Worm (Caenorhabditis elegans) whole organism, midembryonic: Measurements from ENCODE around the gene D1025.1.

ENCODE experiments used
- T22C8.4 ChIP-seq: fragments of 200-800 bp; sonication (Bioruptor generic); IDR thresholded peaks from 2 replicates; pipeline ENCODE4 v1.3.6; 2022; ENCODE audit warnings: missing genetic modification characterization, missing compliant biosample characterization
- cog-1 ChIP-seq: sonication (generic microtip); optimal IDR thresholded peaks from 2 replicates; lab custom pipeline; 2016; ENCODE audit warnings: missing genetic modification characterization, missing compliant biosample characterization
- flt-1 ChIP-seq: fragments of 200-800 bp; sonication (Bioruptor generic); IDR thresholded peaks from 2 replicates; pipeline ENCODE4 v1.3.6; 2022; ENCODE audit warnings: missing genetic modification characterization, missing compliant biosample characterization
- klf-2 ChIP-seq: fragments of 200-800 bp; sonication (Bioruptor generic); conservative IDR thresholded peaks from 2 replicates; pipeline ENCODE4 v1.3.6; 2022; ENCODE audit warnings: missing genetic modification reagents, missing genetic modification characterization, missing compliant biosample characterization
- med-1 ChIP-seq: sonication (generic microtip); optimal IDR thresholded peaks from 2 replicates; lab custom pipeline; 2017; ENCODE audit warnings: missing genetic modification characterization, mild to moderate bottlenecking, missing compliant biosample characterization, antibody characterized with exemption, missing genetic modification reagents; ENCODE audit not compliant: insufficient read depth
- ref-1 ChIP-seq: fragments of 200-800 bp; sonication (Bioruptor generic); conservative IDR thresholded peaks from 2 replicates; pipeline ENCODE4 v1.3.6; 2022; ENCODE audit warnings: missing genetic modification reagents, missing genetic modification characterization, missing compliant biosample characterization
- tab-1 ChIP-seq: fragments of 200-800 bp; sonication (Bioruptor generic); IDR thresholded peaks from 2 replicates; pipeline ENCODE4 v1.3.6; 2022; ENCODE audit warnings: missing genetic modification characterization, missing compliant biosample characterization
- ztf-23 ChIP-seq: fragments of 200-800 bp; sonication (Bioruptor generic); IDR thresholded peaks from 2 replicates; pipeline ENCODE4 v1.3.6; 2022; ENCODE audit warnings: missing genetic modification reagents, missing genetic modification characterization, missing compliant biosample characterization
- ztf-29 ChIP-seq: fragments of 200-800 bp; sonication (Bioruptor generic); IDR thresholded peaks from 2 replicates; pipeline ENCODE4 v1.3.6; 2022; ENCODE audit warnings: missing genetic modification reagents, missing genetic modification characterization, missing compliant biosample characterization

D1025.1 gene

DNA sequence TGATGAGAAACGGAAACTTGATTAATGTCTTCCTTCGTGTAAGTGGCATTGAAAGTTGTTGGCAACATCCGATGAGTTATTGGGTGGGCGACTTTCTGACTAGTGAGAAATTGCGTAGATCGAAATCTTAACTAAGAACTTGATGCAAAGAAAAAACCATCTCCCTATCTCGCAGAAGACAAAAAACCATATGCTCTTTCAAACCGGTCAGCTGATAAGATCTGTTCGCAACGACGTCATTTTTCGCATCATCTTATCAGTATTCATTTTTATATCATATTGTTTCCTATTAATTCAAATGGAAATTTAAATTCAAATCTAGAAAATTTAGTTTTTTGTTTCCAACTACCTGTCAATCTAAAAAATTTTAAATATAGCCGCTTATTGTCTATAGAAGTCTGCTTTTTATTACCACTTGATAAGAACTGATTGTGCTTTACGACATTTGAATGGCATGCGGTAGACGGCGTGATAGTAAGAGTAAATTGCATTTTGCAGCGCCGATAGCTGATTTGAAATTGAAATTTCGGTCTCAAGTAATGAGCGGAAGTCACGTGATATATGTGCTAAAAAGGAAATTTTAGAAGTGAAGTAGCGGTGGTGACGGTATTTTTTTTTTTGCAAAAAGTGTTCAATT, 20.0 kb upstream of the D1025.1 start:
- TF ChIP-seq T22C8.4 (GFP tag; lab: Robert Waterston, UW) (no peak), ztf-23 (GFP tag; lab: Robert Waterston, UW) (no peak), ztf-29 (GFP tag; lab: Robert Waterston, UW) (no peak), klf-2 (GFP tag; lab: Robert Waterston, UW) (no peak), med-1 (GFP tag; lab: Kevin White, UChicago) (no peak)

DNA sequence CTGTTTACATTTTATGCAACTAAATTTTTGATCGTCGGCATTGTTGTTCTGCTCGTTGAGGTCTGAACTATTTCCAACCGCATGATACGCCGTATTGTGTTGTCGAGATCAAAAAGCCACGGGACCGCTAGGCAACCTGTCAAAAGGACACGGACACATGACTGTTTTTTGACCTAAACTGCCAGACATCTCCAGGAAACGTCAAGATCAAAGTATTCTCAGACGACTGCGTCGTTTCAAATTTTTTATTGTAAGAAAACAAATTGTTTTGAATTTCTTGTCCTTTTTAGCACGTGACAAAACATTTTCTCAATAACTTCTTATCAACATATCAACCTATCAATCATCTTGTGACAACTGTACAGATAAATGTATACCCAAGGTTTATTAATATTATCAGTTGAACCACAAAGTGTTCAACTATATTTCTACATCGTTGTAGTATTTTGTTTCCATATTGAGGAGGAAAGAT, 18.4 kb upstream of the D1025.1 start:
- TF ChIP-seq flt-1 (GFP tag; lab: Robert Waterston, UW), result no peak

DNA sequence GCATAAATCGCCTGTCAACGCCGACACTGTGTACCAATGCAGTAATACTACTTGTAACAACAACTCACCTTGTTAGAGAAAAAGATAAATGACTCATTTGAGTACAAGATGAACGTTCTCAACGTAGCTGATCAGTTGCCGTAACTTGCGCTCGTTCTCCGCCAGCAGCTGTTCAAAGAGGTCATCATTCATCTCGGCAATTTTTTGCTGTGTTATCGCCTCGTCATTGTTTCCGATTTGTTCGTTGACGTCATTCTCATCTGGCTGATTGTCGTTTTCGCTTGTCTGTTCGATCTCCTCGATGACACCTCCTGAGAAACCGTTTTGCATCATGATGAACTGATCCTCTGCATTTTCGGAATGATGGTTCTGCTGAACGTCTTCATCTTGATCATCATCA, 17.3 kb upstream of the D1025.1 start:
- TF ChIP-seq med-1 (GFP tag; lab: Kevin White, UChicago) (no peak), tab-1 (GFP tag; lab: Robert Waterston, UW) (no peak), ztf-29 (GFP tag; lab: Robert Waterston, UW) (no peak), T22C8.4 (GFP tag; lab: Robert Waterston, UW) (no peak), ref-1 (GFP tag; lab: Robert Waterston, UW) (no peak), cog-1 (tag; lab: Kevin White, UChicago) (no peak)

DNA sequence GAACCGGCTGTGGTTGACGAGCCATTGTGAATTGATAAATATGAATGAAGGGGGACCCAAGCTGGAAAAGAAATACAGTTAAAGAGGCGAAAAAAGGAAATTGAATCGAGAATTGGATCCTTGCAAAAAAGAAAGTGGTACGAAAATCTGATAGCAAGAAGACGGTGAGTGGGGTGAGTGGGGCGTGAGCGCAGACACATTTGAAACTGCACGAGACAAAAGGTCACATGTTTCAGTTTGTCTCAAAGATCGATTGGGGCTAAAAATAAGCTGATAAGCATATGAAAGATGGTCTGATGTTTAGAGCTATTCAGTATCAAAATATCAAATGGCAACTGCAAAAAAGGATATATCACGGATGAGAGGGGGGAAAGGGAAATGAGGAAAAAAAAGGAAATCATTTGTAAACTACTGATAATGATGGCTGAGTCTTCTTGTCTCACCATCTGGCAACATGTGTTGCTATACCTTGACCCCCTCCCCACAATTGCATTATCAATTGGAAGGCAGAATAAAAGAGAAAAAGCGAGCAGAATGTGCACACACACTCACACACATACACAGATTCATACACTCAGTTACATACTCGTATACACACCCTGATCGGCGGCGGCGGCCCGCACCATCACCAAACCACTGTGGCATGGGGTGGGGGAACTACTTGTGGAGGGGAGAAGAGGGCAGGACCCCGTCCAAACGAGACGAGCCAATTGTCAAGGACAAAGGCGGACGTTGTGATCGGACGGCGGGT, 16.6 kb upstream of the D1025.1 start, which contains the start of gene M163.1:
Gene M163.1, minus strand, starts transcription at position 25 of the 751 bp plus-strand sequence.
- TF ChIP-seq med-1 (GFP tag; lab: Kevin White, UChicago), result no peak
- TF ChIP-seq cog-1 (tag; lab: Kevin White, UChicago), result peak; percentile 33
- no peak for TF ChIP-seq T22C8.4 (GFP tag; lab: Robert Waterston, UW)
- TF ChIP-seq klf-2 (GFP tag; lab: Robert Waterston, UW), result no peak
- peak; percentile 73; the same call in 1 of the 2 replicates for TF ChIP-seq flt-1 (GFP tag; lab: Robert Waterston, UW)
- TF ChIP-seq tab-1 (GFP tag; lab: Robert Waterston, UW), result peak; percentile 67; the same call in 1 of the 2 replicates
- TF ChIP-seq ref-1 (GFP tag; lab: Robert Waterston, UW), result no peak
- peak; percentile 45; the same call in 1 of the 2 replicates for TF ChIP-seq ztf-29 (GFP tag; lab: Robert Waterston, UW)
- 0 out of 2 replicates have a peak, but pooled peaks have one; percentile 17 for TF ChIP-seq ztf-23 (GFP tag; lab: Robert Waterston, UW)

DNA sequence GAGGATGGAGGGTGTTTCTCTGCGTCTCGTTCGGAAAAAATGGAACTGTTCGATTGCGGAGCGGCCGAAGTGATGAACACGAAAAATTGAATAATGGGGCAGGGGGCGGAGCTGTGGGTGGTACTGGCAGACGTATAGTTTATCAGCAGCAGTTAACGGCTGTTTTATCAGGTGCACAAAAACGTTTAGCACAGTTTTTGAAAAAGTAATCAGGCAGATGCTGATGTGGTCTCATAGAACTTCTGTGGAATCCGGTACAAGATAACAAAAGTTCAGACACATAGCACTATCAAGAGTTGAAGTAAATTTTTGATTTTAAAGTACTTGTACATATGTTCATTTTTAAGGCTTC, 16.0 kb upstream of the D1025.1 start:
- TF ChIP-seq ztf-29 (GFP tag; lab: Robert Waterston, UW), result no peak

DNA sequence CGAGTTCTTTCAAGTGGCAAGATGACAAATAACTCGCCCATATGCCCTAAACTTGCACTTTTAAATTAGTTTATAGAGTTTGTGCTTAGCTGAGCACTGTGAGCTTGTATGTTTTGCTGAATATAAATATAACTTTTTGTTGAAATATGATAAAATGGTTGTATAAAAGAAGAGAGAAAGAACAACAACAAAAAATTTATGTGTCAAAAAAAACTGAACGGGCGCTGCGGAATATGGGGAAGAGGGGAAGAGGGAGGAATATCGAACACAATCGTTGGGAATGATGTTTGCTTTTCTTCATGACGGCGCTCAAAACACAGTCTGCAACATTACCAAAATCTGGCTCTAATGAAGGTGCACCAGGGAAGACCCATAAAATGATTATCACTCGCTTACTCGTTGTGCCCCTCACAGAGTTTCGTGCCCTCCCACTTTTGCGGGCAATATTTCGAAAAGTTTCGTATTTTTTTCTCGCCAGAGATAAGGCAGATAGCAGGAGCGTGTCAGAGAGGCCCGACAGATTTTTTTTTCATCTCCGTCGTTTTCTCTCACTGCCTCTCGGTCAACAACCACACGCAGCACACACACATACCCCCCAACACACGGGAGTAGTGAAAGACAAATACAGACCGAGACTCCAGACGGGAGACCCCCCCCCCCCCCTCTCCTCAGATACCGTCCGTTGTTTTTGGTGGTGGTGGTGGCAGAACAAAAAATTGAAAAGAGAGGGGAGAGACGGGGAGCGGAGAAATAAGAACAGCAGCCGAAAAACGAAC, 14.8 kb upstream of the D1025.1 start:
- TF ChIP-seq ztf-23 (GFP tag; lab: Robert Waterston, UW) (no peak), flt-1 (GFP tag; lab: Robert Waterston, UW) (peak; percentile 18; the same call in 1 of the 2 replicates)

DNA sequence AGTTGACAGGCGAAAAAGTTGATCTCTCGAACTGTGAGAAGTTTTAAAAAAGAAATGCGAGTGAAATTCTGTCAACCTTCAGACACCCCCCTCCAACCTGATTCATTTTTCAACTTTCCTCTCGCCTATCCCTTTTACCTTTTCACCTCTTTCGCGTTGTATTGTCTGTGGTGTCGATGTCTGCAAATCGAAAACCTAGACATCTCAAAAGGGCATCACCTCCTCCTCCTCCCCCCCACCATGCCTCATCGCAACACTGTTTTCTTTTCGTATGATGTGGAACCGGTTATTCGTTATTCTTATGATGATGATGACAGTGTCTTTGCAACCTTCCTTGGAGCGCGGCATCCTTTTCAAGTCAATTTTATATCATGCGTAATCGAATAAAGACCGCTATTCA, 12.6 kb upstream of the D1025.1 start:
- TF ChIP-seq T22C8.4 (GFP tag; lab: Robert Waterston, UW) (no peak), tab-1 (GFP tag; lab: Robert Waterston, UW) (no peak), klf-2 (GFP tag; lab: Robert Waterston, UW) (no peak), cog-1 (tag; lab: Kevin White, UChicago) (no peak), ztf-29 (GFP tag; lab: Robert Waterston, UW) (no peak), med-1 (GFP tag; lab: Kevin White, UChicago) (no peak), flt-1 (GFP tag; lab: Robert Waterston, UW) (no peak), ref-1 (GFP tag; lab: Robert Waterston, UW) (no peak), ztf-23 (GFP tag; lab: Robert Waterston, UW) (no peak)

DNA sequence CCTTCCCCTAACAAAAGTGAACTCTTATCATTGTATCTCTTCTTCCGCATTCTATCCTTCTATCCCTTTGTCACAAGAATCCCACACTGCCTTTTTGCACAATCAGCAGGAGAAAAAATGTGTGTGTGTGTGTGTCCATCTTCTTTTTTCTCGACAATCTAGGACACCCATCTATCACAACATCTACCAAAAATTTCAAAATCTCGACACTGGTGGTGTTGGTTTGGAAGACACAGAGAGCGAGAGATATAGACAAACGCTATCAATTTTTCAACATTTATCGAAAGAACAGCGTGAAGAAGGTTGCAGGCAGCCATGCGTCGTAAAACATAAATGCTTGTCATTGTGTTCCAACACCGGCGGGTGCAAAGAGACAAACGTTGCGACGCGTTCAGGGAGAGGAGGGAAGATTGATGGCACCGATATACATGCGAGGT, 11.7 kb upstream of the D1025.1 start:
- TF ChIP-seq cog-1 (tag; lab: Kevin White, UChicago) (no peak), ref-1 (GFP tag; lab: Robert Waterston, UW) (no peak), tab-1 (GFP tag; lab: Robert Waterston, UW) (no peak), klf-2 (GFP tag; lab: Robert Waterston, UW) (no peak)

DNA sequence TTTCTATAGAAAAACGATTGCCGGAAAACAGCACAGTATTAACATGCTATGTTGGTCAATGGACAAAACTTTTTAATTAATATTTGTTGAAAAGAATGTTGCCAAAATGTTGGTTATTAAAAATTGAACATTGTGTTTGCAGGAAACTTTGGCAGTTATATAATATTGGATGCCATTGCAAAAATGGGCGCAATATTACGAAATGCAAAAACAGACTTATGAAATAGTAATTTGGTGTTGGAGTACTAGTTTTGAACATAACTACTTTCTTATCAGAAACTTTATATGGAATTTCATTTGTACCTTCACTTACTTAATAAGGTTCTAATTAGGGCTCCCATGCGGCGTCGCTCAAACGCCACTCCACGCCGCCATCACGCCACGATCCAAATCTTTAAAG, 10.2 kb upstream of the D1025.1 start:
- TF ChIP-seq cog-1 (tag; lab: Kevin White, UChicago) (no peak), med-1 (GFP tag; lab: Kevin White, UChicago) (no peak), tab-1 (GFP tag; lab: Robert Waterston, UW) (no peak), T22C8.4 (GFP tag; lab: Robert Waterston, UW) (no peak), klf-2 (GFP tag; lab: Robert Waterston, UW) (no peak), ztf-23 (GFP tag; lab: Robert Waterston, UW) (no peak)
